Worm (Caenorhabditis elegans) whole organism, young adult: ENCODE results near the gene ceh-38.

Experiments
- B0261.1 ChIP-seq: sonication (generic microtip); optimal IDR thresholded peaks from 2 replicates; lab custom pipeline; 2016; ENCODE audit warnings: mild to moderate bottlenecking, missing genetic modification characterization, moderate library complexity, missing compliant biosample characterization
- B0336.3 ChIP-seq: fragments of 200-800 bp; sonication (Bioruptor generic); IDR thresholded peaks from 2 replicates; pipeline ENCODE4 v1.3.6; 2022; ENCODE audit warnings: missing genetic modification characterization, missing compliant biosample characterization
- D2030.7 ChIP-seq: fragments of 200-800 bp; sonication (Bioruptor generic); IDR thresholded peaks from 2 replicates; pipeline ENCODE4 v1.3.6; 2022; ENCODE audit warnings: missing genetic modification reagents, missing genetic modification characterization, missing compliant biosample characterization
- F22D6.2 ChIP-seq: sonication (generic microtip); optimal IDR thresholded peaks from 2 replicates; lab custom pipeline; 2016; ENCODE audit warnings: mild to moderate bottlenecking, missing genetic modification characterization, missing compliant biosample characterization
- F33H1.4 ChIP-seq: fragments of 200-800 bp; sonication (Bioruptor generic); IDR thresholded peaks from 2 replicates; pipeline ENCODE4 v1.3.6; 2022; ENCODE audit warnings: missing genetic modification reagents, missing genetic modification characterization, missing compliant biosample characterization
- F49E8.2 ChIP-seq: sonication (generic microtip); optimal IDR thresholded peaks from 3 replicates; lab custom pipeline; 2017; ENCODE audit warnings: missing genetic modification characterization, mild to moderate bottlenecking, missing compliant biosample characterization, antibody characterized with exemption, moderate library complexity; ENCODE audit not compliant: insufficient read depth
- K12H6.12 ChIP-seq: fragments of 200-800 bp; sonication (Bioruptor generic); optimal IDR thresholded peaks from 2 replicates; lab custom pipeline; 2018; ENCODE audit warnings: mild to moderate bottlenecking, missing genetic modification characterization, missing compliant biosample characterization
- T26A5.8 ChIP-seq: sonication (generic microtip); optimal IDR thresholded peaks from 2 replicates; lab custom pipeline; 2016; ENCODE audit warnings: missing genetic modification characterization, missing compliant biosample characterization
- ZK185.1 ChIP-seq: sonication (generic microtip); optimal IDR thresholded peaks from 2 replicates; lab custom pipeline; 2016; ENCODE audit warnings: mild to moderate bottlenecking, missing genetic modification characterization, missing compliant biosample characterization; ENCODE audit not compliant: poor library complexity, severe bottlenecking
- akir-1 ChIP-seq: fragments of 200-800 bp; sonication (Bioruptor generic); optimal IDR thresholded peaks from 2 replicates; lab custom pipeline; 2018; ENCODE audit warnings: mild to moderate bottlenecking, missing genetic modification characterization, moderate library complexity, missing compliant biosample characterization
- aptf-2 ChIP-seq: fragments of 200-800 bp; sonication (Bioruptor generic); conservative IDR thresholded peaks from 2 replicates; pipeline ENCODE4 v1.3.6; 2022; ENCODE audit warnings: missing genetic modification reagents, missing genetic modification characterization, missing compliant biosample characterization
- aptf-3 ChIP-seq: fragments of 200-800 bp; sonication (Bioruptor generic); IDR thresholded peaks from 2 replicates; pipeline ENCODE4 v1.3.6; 2022; ENCODE audit warnings: missing genetic modification characterization, missing compliant biosample characterization
- cebp-1 ChIP-seq, 2 experiments: fragments of 200-800 bp in 1 of 2; sonication (Bioruptor generic) in 1 of 2; sonication (generic microtip) in 1 of 2; IDR thresholded peaks in 1 of 2; optimal IDR thresholded peaks in 1 of 2; 2 replicates each; pipeline versions ENCODE4 v1.3.6 to Lab custom; 2017 to 2022; ENCODE audit warnings: missing compliant biosample characterization in 2 of 2, missing genetic modification characterization in 2 of 2, mild to moderate bottlenecking in 1 of 2, missing genetic modification reagents in 1 of 2, moderate library complexity in 1 of 2
- ceh-100 ChIP-seq: fragments of 200-800 bp; sonication (Bioruptor generic); IDR thresholded peaks from 2 replicates; pipeline ENCODE4 v1.3.6; 2022; ENCODE audit warnings: missing genetic modification reagents, missing genetic modification characterization, missing compliant biosample characterization
- ceh-40 ChIP-seq: fragments of 200-800 bp; sonication (Bioruptor generic); IDR thresholded peaks from 2 replicates; pipeline ENCODE4 v1.3.6; 2022; ENCODE audit warnings: missing genetic modification characterization, missing compliant biosample characterization
- ceh-58 ChIP-seq: fragments of 200-800 bp; sonication (Bioruptor generic); IDR thresholded peaks from 2 replicates; pipeline ENCODE4 v1.3.6; 2022; ENCODE audit warnings: missing genetic modification characterization, missing compliant biosample characterization
- ceh-91 ChIP-seq: fragments of 200-800 bp; sonication (Bioruptor generic); IDR thresholded peaks from 2 replicates; pipeline ENCODE4 v1.3.6; 2022; ENCODE audit warnings: missing genetic modification reagents, missing genetic modification characterization, missing compliant biosample characterization
- chd-7 ChIP-seq: sonication (generic microtip); optimal IDR thresholded peaks from 2 replicates; lab custom pipeline; 2016; ENCODE audit warnings: mild to moderate bottlenecking, missing genetic modification characterization, moderate library complexity, missing compliant biosample characterization
- die-1 ChIP-seq: sonication (generic microtip); optimal IDR thresholded peaks from 2 replicates; lab custom pipeline; 2016; ENCODE audit warnings: missing genotype, mild to moderate bottlenecking, missing genetic modification characterization, missing compliant biosample characterization
- efl-1 ChIP-seq: fragments of 150-350 bp; optimal IDR thresholded peaks from 2 replicates; lab custom pipeline; 2014; ENCODE audit warnings: missing biosample characterization, missing genetic modification reagents, missing genetic modification characterization
- ets-4 ChIP-seq: fragments of 200-800 bp; sonication (Bioruptor generic); optimal IDR thresholded peaks from 2 replicates; lab custom pipeline; 2018; ENCODE audit warnings: mild to moderate bottlenecking, missing genetic modification characterization, missing compliant biosample characterization
- hmg-1.2 ChIP-seq: fragments of 200-800 bp; sonication (Bioruptor generic); IDR thresholded peaks from 2 replicates; pipeline ENCODE4 v1.3.6; 2022; ENCODE audit warnings: missing genetic modification reagents, missing genetic modification characterization, missing compliant biosample characterization
- hrde-1 ChIP-seq: sonication (generic microtip); optimal IDR thresholded peaks from 2 replicates; lab custom pipeline; 2016; ENCODE audit warnings: missing genetic modification characterization, mild to moderate bottlenecking, missing compliant biosample characterization, moderate library complexity, missing genotype, missing genetic modification reagents, borderline replicate concordance
- hsf-1 ChIP-seq: fragments of 200-800 bp; sonication (Bioruptor generic); IDR thresholded peaks from 2 replicates; pipeline ENCODE4 v1.3.6; 2022; ENCODE audit warnings: missing genetic modification reagents, missing genetic modification characterization, missing compliant biosample characterization
- lin-26 ChIP-seq: fragments of 200-800 bp; sonication (Bioruptor generic); IDR thresholded peaks from 2 replicates; pipeline ENCODE4 v1.3.6; 2022; ENCODE audit warnings: missing genetic modification reagents, missing genetic modification characterization, missing compliant biosample characterization
- lin-54 ChIP-seq: fragments of 200-800 bp; sonication (Bioruptor generic); optimal IDR thresholded peaks from 2 replicates; lab custom pipeline; 2018; ENCODE audit warnings: mild to moderate bottlenecking, missing genetic modification characterization, missing compliant biosample characterization
- lsy-27 ChIP-seq: sonication (generic microtip); optimal IDR thresholded peaks from 2 replicates; lab custom pipeline; 2017; ENCODE audit warnings: missing genetic modification characterization, mild to moderate bottlenecking, missing compliant biosample characterization, antibody characterized with exemption, missing genotype, borderline replicate concordance; ENCODE audit not compliant: insufficient read depth
- madf-10 ChIP-seq: sonication (generic microtip); optimal IDR thresholded peaks from 2 replicates; lab custom pipeline; 2016; ENCODE audit warnings: mild to moderate bottlenecking, missing genetic modification characterization, missing compliant biosample characterization
- madf-8 ChIP-seq: fragments of 200-800 bp; sonication (Bioruptor generic); conservative IDR thresholded peaks from 2 replicates; pipeline ENCODE4 v1.3.6; 2022; ENCODE audit warnings: missing genetic modification reagents, missing genetic modification characterization, missing compliant biosample characterization
- mel-28 ChIP-seq: sonication (generic microtip); optimal IDR thresholded peaks from 2 replicates; lab custom pipeline; 2016; ENCODE audit warnings: borderline replicate concordance, mild to moderate bottlenecking, missing genetic modification characterization, missing compliant biosample characterization
- mes-4 ChIP-seq: sonication (generic microtip); optimal IDR thresholded peaks from 2 replicates; lab custom pipeline; 2016; ENCODE audit warnings: missing genotype, missing genetic modification characterization, missing compliant biosample characterization
- mxl-1 ChIP-seq: sonication (generic microtip); optimal IDR thresholded peaks from 2 replicates; lab custom pipeline; 2016; ENCODE audit warnings: missing genetic modification characterization, missing compliant biosample characterization
- nfya-1 ChIP-seq: sonication (generic microtip); optimal IDR thresholded peaks from 2 replicates; lab custom pipeline; 2017; ENCODE audit warnings: antibody characterized with exemption, missing compliant biosample characterization, missing genetic modification characterization, borderline replicate concordance; ENCODE audit not compliant: insufficient read depth
- nfya-2 ChIP-seq: fragments of 200-800 bp; sonication (Bioruptor generic); IDR thresholded peaks from 2 replicates; pipeline ENCODE4 v1.3.6; 2022; ENCODE audit warnings: missing genetic modification reagents, missing genetic modification characterization, missing compliant biosample characterization
- nhr-120 ChIP-seq: fragments of 200-800 bp; sonication (Bioruptor generic); IDR thresholded peaks from 2 replicates; pipeline ENCODE4 v1.3.6; 2022; ENCODE audit warnings: missing genetic modification characterization, missing compliant biosample characterization
- nhr-80 ChIP-seq: sonication (generic microtip); optimal IDR thresholded peaks from 2 replicates; lab custom pipeline; 2016; ENCODE audit warnings: missing genetic modification characterization, missing compliant biosample characterization
- pbrm-1 ChIP-seq: fragments of 200-800 bp; sonication (Bioruptor generic); IDR thresholded peaks from 2 replicates; pipeline ENCODE4 v1.3.6; 2022; ENCODE audit warnings: missing genetic modification reagents, missing genetic modification characterization, missing compliant biosample characterization
- rec-8 ChIP-seq, 2 experiments: sonication (generic microtip); optimal IDR thresholded peaks; 2 replicates each; lab custom pipeline; 2016; ENCODE audit warnings: mild to moderate bottlenecking in 2 of 2, missing genetic modification characterization in 2 of 2, missing genetic modification reagents in 2 of 2, missing genotype in 2 of 2, missing biosample characterization in 1 of 2, missing compliant biosample characterization in 1 of 2, moderate library complexity in 1 of 2
- sdz-38 ChIP-seq: sonication (generic microtip); optimal IDR thresholded peaks from 2 replicates; lab custom pipeline; 2016; ENCODE audit warnings: missing genotype, missing genetic modification characterization, missing compliant biosample characterization
- snpc-4 ChIP-seq, 5 experiments: fragments of 150-350 bp in 1 of 5; sonication (generic microtip) in 4 of 5; optimal IDR thresholded peaks; 2 replicates each; lab custom pipeline; 2014 to 2018; ENCODE audit warnings: missing genetic modification characterization in 5 of 5, missing biosample characterization in 3 of 5, antibody characterized with exemption in 2 of 5, mild to moderate bottlenecking in 2 of 5, missing compliant biosample characterization in 2 of 5, missing genotype in 2 of 5, moderate library complexity in 2 of 5, missing genetic modification reagents in 1 of 5
- tbp1 ChIP-seq: fragments of 200-800 bp; sonication (Bioruptor generic); optimal IDR thresholded peaks from 2 replicates; lab custom pipeline; 2018; ENCODE audit warnings: mild to moderate bottlenecking, missing genetic modification characterization, missing compliant biosample characterization
- unc-62 ChIP-seq: fragments of 150-350 bp; optimal IDR thresholded peaks from 2 replicates; lab custom pipeline; 2014; ENCODE audit warnings: missing biosample characterization, missing genetic modification reagents, missing genetic modification characterization
- zim-3 ChIP-seq: sonication (generic microtip); optimal IDR thresholded peaks from 2 replicates; lab custom pipeline; 2017; ENCODE audit warnings: mild to moderate bottlenecking, missing genetic modification characterization, moderate library complexity, missing compliant biosample characterization
- ztf-22 ChIP-seq: fragments of 200-800 bp; sonication (Bioruptor generic); optimal IDR thresholded peaks from 2 replicates; lab custom pipeline; 2018; ENCODE audit warnings: mild to moderate bottlenecking, missing genetic modification characterization, moderate library complexity, missing compliant biosample characterization
- ztf-25 ChIP-seq: fragments of 200-800 bp; sonication (Bioruptor generic); IDR thresholded peaks from 2 replicates; pipeline ENCODE4 v1.3.6; 2022; ENCODE audit warnings: missing genetic modification reagents, missing genetic modification characterization, missing compliant biosample characterization
- ztf-28 ChIP-seq: fragments of 200-800 bp; sonication (Bioruptor generic); IDR thresholded peaks from 2 replicates; pipeline ENCODE4 v1.3.6; 2022; ENCODE audit warnings: missing genetic modification reagents, missing genetic modification characterization, missing compliant biosample characterization

The ceh-38 gene

ce11 chrII:6968191-6968675 lies 16.9 kb downstream of the ceh-38 start (continued):
- TF ChIP-seq die-1 (tag; lab: Kevin White, UChicago): peak; percentile 59
- peak; percentile 35 for TF ChIP-seq ZK185.1 (tag; lab: Kevin White, UChicago)
- peak in 1 of 2 experiments; percentile 61 for TF ChIP-seq rec-8 (tag; optimal IDR thresholded peaks at IDR 0.05; lab: Kevin White, UChicago)
- no peak for TF ChIP-seq ceh-40 (GFP tag; lab: Robert Waterston, UW)
- TF ChIP-seq mes-4: peak; percentile 56
- TF ChIP-seq hsf-1 (GFP tag; lab: Robert Waterston, UW): peak; percentile 58
- TF ChIP-seq lin-54 (GFP tag; lab: Kevin White, UChicago): peak; percentile 65
- no peak for TF ChIP-seq nfya-1 (tag; lab: Kevin White, UChicago)
- TF ChIP-seq cebp-1 (GFP tag; IDR thresholded peaks at IDR 0.05; lab: Robert Waterston, UW): no peak
- TF ChIP-seq cebp-1 (tag; optimal IDR thresholded peaks at IDR 0.05; lab: Kevin White, UChicago): peak; percentile 62
- TF ChIP-seq K12H6.12: peak; percentile 39
- peak; percentile 8 for TF ChIP-seq ztf-22 (GFP tag; lab: Kevin White, UChicago)
- peak; percentile 40 for TF ChIP-seq B0261.1 (tag; lab: Kevin White, UChicago)
- no peak for TF ChIP-seq sdz-38 (tag; lab: Kevin White, UChicago)
- peak; percentile 97 for TF ChIP-seq B0336.3 (GFP tag; lab: Robert Waterston, UW)
- peak; percentile 77 for TF ChIP-seq ceh-100
- TF ChIP-seq ceh-91 (GFP tag; lab: Robert Waterston, UW): peak; percentile 73
- TF ChIP-seq unc-62: no peak
- TF ChIP-seq mxl-1 (tag; lab: Kevin White, UChicago): no peak
- no peak for TF ChIP-seq nhr-120 (GFP tag; lab: Robert Waterston, UW)
- peak; percentile 49 for TF ChIP-seq T26A5.8 (tag; lab: Kevin White, UChicago)
- peak; percentile 4 for TF ChIP-seq mel-28 (tag; lab: Kevin White, UChicago)
- TF ChIP-seq chd-7 (tag; lab: Kevin White, UChicago): peak; percentile 68
- TF ChIP-seq pbrm-1 (GFP tag; lab: Robert Waterston, UW): peak; percentile 93
- no peak for TF ChIP-seq ceh-58 (GFP tag; lab: Robert Waterston, UW)
- peak; percentile 97 for TF ChIP-seq snpc-4 (GFP tag; optimal IDR thresholded peaks at IDR 0.05; lab: Kevin White, UChicago)
- peak; percentile 97 to 99 (median 98) for TF ChIP-seq snpc-4 (tag; optimal IDR thresholded peaks at IDR 0.05; lab: Kevin White, UChicago)
- peak; percentile 10 for TF ChIP-seq akir-1 (GFP tag; lab: Kevin White, UChicago)
- TF ChIP-seq F49E8.2: peak; percentile 85
- peak; percentile 89 for TF ChIP-seq hmg-1.2
- TF ChIP-seq zim-3 (tag; lab: Kevin White, UChicago): peak; percentile 21
- TF ChIP-seq lsy-27: no peak
- TF ChIP-seq ztf-28 (GFP tag; lab: Robert Waterston, UW): peak; percentile 68; the same call in 1 of the 2 replicates
- peak; percentile 72 for TF ChIP-seq F33H1.4 (GFP tag; lab: Robert Waterston, UW)
- peak; percentile 42 for TF ChIP-seq madf-10
- TF ChIP-seq ets-4: no peak
- TF ChIP-seq madf-8 (GFP tag; lab: Robert Waterston, UW): peak; percentile 67
- peak; percentile 58; the same call in 1 of the 2 replicates for TF ChIP-seq nfya-2 (GFP tag; lab: Robert Waterston, UW)
- TF ChIP-seq D2030.7 (GFP tag; lab: Robert Waterston, UW): peak; percentile 97
- 0 out of 2 replicates have a peak, but pooled peaks have one; percentile 62 for TF ChIP-seq aptf-3
- no peak for TF ChIP-seq F22D6.2 (tag; lab: Kevin White, UChicago)
- TF ChIP-seq lin-26 (GFP tag; lab: Robert Waterston, UW): peak; percentile 74; the same call in 1 of the 2 replicates
- TF ChIP-seq ztf-25 (GFP tag; lab: Robert Waterston, UW): peak; percentile 6; the same call in 1 of the 2 replicates
- TF ChIP-seq hrde-1: peak; percentile 72
- TF ChIP-seq nhr-80 (tag; lab: Kevin White, UChicago): no peak
- peak; percentile 79 for TF ChIP-seq tbp1 (GFP tag; lab: Kevin White, UChicago)
- peak; percentile 31 for TF ChIP-seq efl-1 (GFP tag; lab: Kevin White, UChicago)
- 0 out of 2 replicates have a peak, but pooled peaks have one; percentile 43 for TF ChIP-seq aptf-2 (GFP tag; lab: Robert Waterston, UW)
